Worm (Caenorhabditis elegans): Measurements from ENCODE around the gene alh-3.

ce11 chrIV:10975968-10976367 lies 46.4 kb upstream of the alh-3 start:
- no peak for TF ChIP-seq ama-1 (optimal IDR thresholded peaks at IDR 0.05)
- no peak for TF ChIP-seq mab-5 (tag; optimal IDR thresholded peaks at IDR 0.05)
